Fruit fly (Drosophila melanogaster) whole organism, prepupa: ENCODE data around the gene CG12470.

Experiments used
- CG16779 ChIP-seq: fragments of 200-800 bp; sonication (Bioruptor generic); optimal IDR thresholded peaks from 3 replicates; lab custom pipeline; 2017; ENCODE audit warnings: missing biosample characterization, mild to moderate bottlenecking, missing genetic modification characterization
- CG32006 ChIP-seq: fragments of 200-800 bp; sonication (Bioruptor generic); optimal IDR thresholded peaks from 3 replicates; lab custom pipeline; 2017; ENCODE audit warnings: missing biosample characterization, mild to moderate bottlenecking, missing genetic modification characterization
- CG6854 ChIP-seq: fragments of 200-800 bp; sonication (Bioruptor generic); optimal IDR thresholded peaks from 2 replicates; lab custom pipeline; 2017; ENCODE audit warnings: missing biosample characterization, mild to moderate bottlenecking, missing genetic modification characterization
- Ets21C ChIP-seq: fragments of 200-800 bp; sonication (Bioruptor generic); optimal IDR thresholded peaks from 3 replicates; lab custom pipeline; 2016; ENCODE audit warnings: missing biosample characterization, missing genetic modification characterization
- Gug ChIP-seq: fragments of 200-800 bp; sonication (Bioruptor generic); IDR thresholded peaks from 2 replicates; pipeline ENCODE4 v1.3.6; 2022; ENCODE audit warnings: missing biosample characterization, missing genetic modification characterization
- Sox102F ChIP-seq: fragments of 200-800 bp; sonication (Bioruptor generic); optimal IDR thresholded peaks from 2 replicates; lab custom pipeline; 2016; ENCODE audit warnings: missing biosample characterization, mild to moderate bottlenecking, missing genetic modification characterization
- lz ChIP-seq: fragments of 200-800 bp; sonication (Bioruptor generic); optimal IDR thresholded peaks from 3 replicates; lab custom pipeline; 2016; ENCODE audit warnings: missing biosample characterization, missing genetic modification characterization
- pdm3 ChIP-seq: fragments of 200-800 bp; sonication (Bioruptor generic); optimal IDR thresholded peaks from 3 replicates; lab custom pipeline; 2016; ENCODE audit warnings: missing biosample characterization, missing genetic modification characterization
- svp ChIP-seq: fragments of 200-800 bp; sonication (Bioruptor generic); peaks from one replicate; lab custom pipeline; 2016; ENCODE audit warnings: missing biosample characterization, missing genetic modification characterization

- TF ChIP-seq lz (GFP tag; lab: Kevin White, UChicago) (no peak), svp (no peak), pdm3 (GFP tag; lab: Kevin White, UChicago) (no peak), Gug (GFP tag; lab: Robert Waterston, UW) (no peak), CG16779 (no peak), CG6854 (GFP tag; lab: Kevin White, UChicago) (no peak), CG32006 (GFP tag; lab: Kevin White, UChicago) (no peak), Ets21C (GFP tag; lab: Kevin White, UChicago) (no peak), Sox102F (GFP tag; lab: Kevin White, UChicago) (no peak)
These were observed 45.3 kb downstream of the CG12470 start, which contains the start of gene CG43182 for dm6 chrX:352767-353166.
